Worm (Caenorhabditis elegans) whole organism, L1 larva: ENCODE data around the gene ethe-1.
A peak's percentile ranks its signal among the peaks of the same experiment; 100 is the strongest.

Experiments used
- C16A3.4 ChIP-seq: fragments of 150-350 bp; optimal IDR thresholded peaks from 2 replicates; lab custom pipeline; 2014; ENCODE audit warnings: missing biosample characterization, missing genetic modification characterization
- F16B12.6 ChIP-seq: fragments of 150-350 bp; optimal IDR thresholded peaks from 2 replicates; lab custom pipeline; 2014; ENCODE audit warnings: missing biosample characterization, missing genetic modification characterization
- ama-1 ChIP-seq: fragments of 150-350 bp; optimal IDR thresholded peaks from 2 replicates; lab custom pipeline; 2014
- blmp-1 ChIP-seq: fragments of 150-350 bp; optimal IDR thresholded peaks from 2 replicates; lab custom pipeline; 2014; ENCODE audit warnings: missing biosample characterization, missing genetic modification characterization
- ceh-82 ChIP-seq, 3 experiments: fragments of 150-350 bp in 1 of 3; sonication (generic microtip) in 2 of 3; optimal IDR thresholded peaks; 2 replicates each; lab custom pipeline; 2014 to 2017; ENCODE audit warnings: missing biosample characterization in 3 of 3, missing genetic modification characterization in 3 of 3
- ceh-88 ChIP-seq: fragments of 200-800 bp; sonication (Bioruptor generic); IDR thresholded peaks from 2 replicates; pipeline ENCODE4 v1.3.6; 2022; ENCODE audit warnings: missing genetic modification characterization, missing compliant biosample characterization
- ceh-90 ChIP-seq: sonication (generic microtip); optimal IDR thresholded peaks from 2 replicates; lab custom pipeline; 2016; ENCODE audit warnings: missing genetic modification characterization, missing compliant biosample characterization
- ces-1 ChIP-seq: fragments of 150-350 bp; optimal IDR thresholded peaks from 2 replicates; lab custom pipeline; 2014; ENCODE audit warnings: missing biosample characterization, missing genetic modification reagents, missing genetic modification characterization
- dpl-1 ChIP-seq, 3 experiments: fragments of 150-350 bp in 2 of 3; sonication (generic microtip) in 1 of 3; optimal IDR thresholded peaks; 2 replicates each; lab custom pipeline; 2014 to 2017; ENCODE audit warnings: missing biosample characterization in 3 of 3, missing genetic modification characterization in 3 of 3, missing genetic modification reagents in 3 of 3
- efl-1 ChIP-seq, 4 experiments: fragments of 150-350 bp; optimal IDR thresholded peaks in 3 of 4; peaks in 1 of 4; 1 replicate in 1 of 4; 2 replicates in 3 of 4; lab custom pipeline; 2014; ENCODE audit warnings: missing biosample characterization in 2 of 4, missing genetic modification characterization in 2 of 4, missing genetic modification reagents in 2 of 4
- elt-2 ChIP-seq: sonication (generic microtip); optimal IDR thresholded peaks from 2 replicates; lab custom pipeline; 2016; ENCODE audit warnings: missing genetic modification characterization, mild to moderate bottlenecking, inconsistent platforms, missing compliant biosample characterization, missing genetic modification reagents
- ets-5 ChIP-seq: fragments of 200-800 bp; sonication (Bioruptor generic); IDR thresholded peaks from 2 replicates; pipeline ENCODE4 v1.3.6; 2022; ENCODE audit warnings: missing genetic modification characterization, missing compliant biosample characterization
- fkh-10 ChIP-seq: sonication (generic microtip); optimal IDR thresholded peaks from 2 replicates; lab custom pipeline; 2017; ENCODE audit warnings: missing biosample characterization, missing genetic modification reagents, missing genetic modification characterization
- fkh-4 ChIP-seq: sonication (generic microtip); optimal IDR thresholded peaks from 2 replicates; lab custom pipeline; 2016; ENCODE audit warnings: missing compliant biosample characterization, missing genetic modification characterization, borderline replicate concordance
- fkh-8 ChIP-seq: sonication (generic microtip); optimal IDR thresholded peaks from 2 replicates; lab custom pipeline; 2016; ENCODE audit warnings: mild to moderate bottlenecking, missing genetic modification characterization, missing compliant biosample characterization
- grh-1 ChIP-seq: fragments of 200-800 bp; sonication (Bioruptor generic); IDR thresholded peaks from 2 replicates; pipeline ENCODE4 v1.3.6; 2022; ENCODE audit warnings: missing genetic modification reagents, missing genetic modification characterization, missing compliant biosample characterization
- hlh-17 ChIP-seq: fragments of 200-800 bp; sonication (Bioruptor generic); optimal IDR thresholded peaks from 2 replicates; lab custom pipeline; 2018; ENCODE audit warnings: missing genetic modification characterization, mild to moderate bottlenecking, missing compliant biosample characterization, moderate library complexity, borderline replicate concordance
- hlh-4 ChIP-seq: sonication (generic microtip); optimal IDR thresholded peaks from 2 replicates; lab custom pipeline; 2016; ENCODE audit warnings: mild to moderate bottlenecking, missing genetic modification characterization, missing compliant biosample characterization
- isw-1 ChIP-seq: fragments of 200-800 bp; sonication (Bioruptor generic); IDR thresholded peaks from 2 replicates; pipeline ENCODE4 v1.3.6; 2022; ENCODE audit warnings: missing genetic modification characterization, missing compliant biosample characterization
- lin-14 ChIP-seq: fragments of 200-800 bp; sonication (Bioruptor generic); optimal IDR thresholded peaks from 2 replicates; lab custom pipeline; 2018; ENCODE audit warnings: mild to moderate bottlenecking, missing genetic modification characterization, moderate library complexity, missing compliant biosample characterization
- lin-15B ChIP-seq: fragments of 150-350 bp; sonication (generic microtip); optimal IDR thresholded peaks from 3 replicates; lab custom pipeline; 2014; ENCODE audit warnings: missing biosample characterization, missing genetic modification characterization
- lin-35 ChIP-seq, 2 experiments: fragments of 150-350 bp; optimal IDR thresholded peaks; 2 replicates each; lab custom pipeline; 2014; ENCODE audit warnings: missing biosample characterization in 2 of 2, missing genetic modification characterization in 2 of 2, missing genetic modification reagents in 2 of 2
- lin-39 ChIP-seq: fragments of 150-350 bp; optimal IDR thresholded peaks from 2 replicates; lab custom pipeline; 2014; ENCODE audit warnings: missing biosample characterization, missing genetic modification reagents, missing genetic modification characterization
- lsy-2 ChIP-seq, 2 experiments: fragments of 150-350 bp; optimal IDR thresholded peaks; 2 replicates each; lab custom pipeline; 2014; ENCODE audit warnings: missing biosample characterization in 2 of 2, missing genetic modification characterization in 2 of 2
- mdl-1 ChIP-seq, 2 experiments: fragments of 150-350 bp; optimal IDR thresholded peaks; 2 replicates each; lab custom pipeline; 2014 to 2017; ENCODE audit warnings: missing biosample characterization in 2 of 2, missing genetic modification characterization in 2 of 2, inconsistent platforms in 1 of 2
- mef-2 ChIP-seq: fragments of 150-350 bp; optimal IDR thresholded peaks from 2 replicates; lab custom pipeline; 2014; ENCODE audit warnings: missing biosample characterization, missing genetic modification characterization
- nhr-11 ChIP-seq: fragments of 150-350 bp; optimal IDR thresholded peaks from 2 replicates; lab custom pipeline; 2014; ENCODE audit warnings: missing biosample characterization, missing genetic modification characterization
- nhr-12 ChIP-seq: sonication (generic microtip); optimal IDR thresholded peaks from 2 replicates; lab custom pipeline; 2017; ENCODE audit warnings: missing biosample characterization, missing genetic modification characterization
- nhr-237 ChIP-seq: fragments of 150-350 bp; optimal IDR thresholded peaks from 2 replicates; lab custom pipeline; 2014; ENCODE audit warnings: missing biosample characterization, missing genetic modification characterization
- nhr-47 ChIP-seq: sonication (generic microtip); optimal IDR thresholded peaks from 2 replicates; lab custom pipeline; 2016; ENCODE audit warnings: mild to moderate bottlenecking, missing genetic modification characterization, moderate library complexity, missing compliant biosample characterization
- nhr-71 ChIP-seq: sonication (generic microtip); optimal IDR thresholded peaks from 2 replicates; lab custom pipeline; 2016; ENCODE audit warnings: mild to moderate bottlenecking, missing genetic modification characterization, moderate library complexity, missing compliant biosample characterization
- nhr-76 ChIP-seq: sonication (generic microtip); optimal IDR thresholded peaks from 2 replicates; lab custom pipeline; 2017; ENCODE audit warnings: missing biosample characterization, missing genetic modification characterization
- nhr-77 ChIP-seq: fragments of 150-350 bp; optimal IDR thresholded peaks from 2 replicates; lab custom pipeline; 2014; ENCODE audit warnings: missing biosample characterization, missing genetic modification characterization
- nhr-85 ChIP-seq: sonication (generic microtip); peaks from one replicate; lab custom pipeline; 2016; ENCODE audit warnings: missing genetic modification characterization, inconsistent platforms, missing compliant biosample characterization
- nhr-90 ChIP-seq: sonication (generic microtip); optimal IDR thresholded peaks from 2 replicates; lab custom pipeline; 2016; ENCODE audit warnings: mild to moderate bottlenecking, missing genetic modification characterization, missing compliant biosample characterization; ENCODE audit not compliant: poor library complexity
- pag-3 ChIP-seq: sonication (generic microtip); optimal IDR thresholded peaks from 2 replicates; lab custom pipeline; 2017; ENCODE audit warnings: missing genetic modification characterization, mild to moderate bottlenecking, missing compliant biosample characterization, antibody characterized with exemption, borderline replicate concordance; ENCODE audit not compliant: insufficient read depth
- pax-3 ChIP-seq: fragments of 200-800 bp; sonication (Bioruptor generic); optimal IDR thresholded peaks from 2 replicates; lab custom pipeline; 2018; ENCODE audit warnings: mild to moderate bottlenecking, missing genetic modification characterization, moderate library complexity, missing compliant biosample characterization
- snpc-4 ChIP-seq: fragments of 150-350 bp; optimal IDR thresholded peaks from 2 replicates; lab custom pipeline; 2014; ENCODE audit warnings: missing biosample characterization, missing genetic modification characterization
- snu-23 ChIP-seq: sonication (generic microtip); optimal IDR thresholded peaks from 2 replicates; lab custom pipeline; 2016; ENCODE audit warnings: missing genetic modification characterization, missing compliant biosample characterization
- sox-4 ChIP-seq: sonication (generic microtip); optimal IDR thresholded peaks from 2 replicates; lab custom pipeline; 2016; ENCODE audit warnings: missing genetic modification characterization, missing compliant biosample characterization
- sptf-1 ChIP-seq: fragments of 150-350 bp; optimal IDR thresholded peaks from 2 replicates; lab custom pipeline; 2014; ENCODE audit warnings: missing biosample characterization, missing genetic modification characterization
- swsn-7 ChIP-seq: sonication (generic microtip); optimal IDR thresholded peaks from 2 replicates; lab custom pipeline; 2016; ENCODE audit warnings: missing genetic modification characterization, missing compliant biosample characterization
- tbx-2 ChIP-seq: sonication (generic microtip); optimal IDR thresholded peaks from 2 replicates; lab custom pipeline; 2016; ENCODE audit warnings: missing genetic modification characterization, missing compliant biosample characterization
- tlp-1 ChIP-seq: fragments of 150-350 bp; optimal IDR thresholded peaks from 2 replicates; lab custom pipeline; 2014; ENCODE audit warnings: missing biosample characterization, missing genetic modification characterization
- unc-130 ChIP-seq: fragments of 150-350 bp; optimal IDR thresholded peaks from 2 replicates; lab custom pipeline; 2017; ENCODE audit warnings: missing biosample characterization, missing genetic modification characterization, inconsistent platforms
- unc-30 ChIP-seq: sonication (generic microtip); optimal IDR thresholded peaks from 2 replicates; lab custom pipeline; 2017; ENCODE audit warnings: missing biosample characterization, missing genetic modification characterization
- unc-62 ChIP-seq: fragments of 150-350 bp; optimal IDR thresholded peaks from 2 replicates; lab custom pipeline; 2014; ENCODE audit warnings: missing biosample characterization, missing genetic modification reagents, missing genetic modification characterization
- unc-86 ChIP-seq: sonication (generic microtip); optimal IDR thresholded peaks from 2 replicates; lab custom pipeline; 2016; ENCODE audit warnings: missing genetic modification characterization, missing compliant biosample characterization
- vab-15 ChIP-seq: sonication (generic microtip); optimal IDR thresholded peaks from 2 replicates; lab custom pipeline; 2017; ENCODE audit warnings: missing genotype, mild to moderate bottlenecking, missing genetic modification characterization, missing compliant biosample characterization
- xbp-1 ChIP-seq: sonication (generic microtip); optimal IDR thresholded peaks from 2 replicates; lab custom pipeline; 2016; ENCODE audit warnings: missing genetic modification characterization, missing compliant biosample characterization
- zip-4 ChIP-seq: fragments of 200-800 bp; sonication (Bioruptor generic); optimal IDR thresholded peaks from 2 replicates; lab custom pipeline; 2018; ENCODE audit warnings: mild to moderate bottlenecking, missing genetic modification characterization, moderate library complexity, missing compliant biosample characterization
- ztf-11 ChIP-seq, 2 experiments: sonication (generic microtip); optimal IDR thresholded peaks; 2 replicates each; lab custom pipeline; 2016 to 2017; ENCODE audit warnings: missing genetic modification characterization in 2 of 2, missing biosample characterization in 1 of 2, missing compliant biosample characterization in 1 of 2

Gene ethe-1

ce11 chrIV:9524849-9525460 is 16.4 kb upstream of the ethe-1 start, which contains the start of gene ndua-5:
Gene ndua-5, minus strand, starts transcription at chrIV:9524899.
- peak; percentile 41 for TF ChIP-seq C16A3.4
- TF ChIP-seq isw-1 (GFP tag; lab: Robert Waterston, UW), result peak; percentile 23; the same call in 1 of the 2 replicates
- TF ChIP-seq mef-2 (tag; lab: Kevin White, UChicago), result no peak
- peak; percentile 66 for TF ChIP-seq lin-15B (tag; lab: Kevin White, UChicago)
- TF ChIP-seq ceh-90 (tag; lab: Kevin White, UChicago), result no peak
- TF ChIP-seq sox-4, result no peak
- TF ChIP-seq unc-30 (tag; lab: Kevin White, UChicago), result no peak
- TF ChIP-seq ceh-88 (GFP tag; lab: Robert Waterston, UW), result no peak
- no peak for TF ChIP-seq tlp-1 (tag; lab: Kevin White, UChicago)
- TF ChIP-seq lin-35 (GFP tag; optimal IDR thresholded peaks at IDR 0.05; lab: Kevin White, UChicago), result peak; percentile 91 to 93
- no peak for TF ChIP-seq lin-39 (tag; lab: Kevin White, UChicago)
- TF ChIP-seq blmp-1 (tag; lab: Kevin White, UChicago), result peak; percentile 61
- no peak for TF ChIP-seq mdl-1 (tag; optimal IDR thresholded peaks at IDR 0.05; lab: Kevin White, UChicago)
- TF ChIP-seq elt-2 (tag; lab: Kevin White, UChicago), result no peak
- TF ChIP-seq snu-23 (GFP tag; lab: Kevin White, UChicago), result peak; percentile 65
- TF ChIP-seq nhr-77, result no peak
- no peak for TF ChIP-seq ets-5
- TF ChIP-seq nhr-90, result peak; percentile 42
- TF ChIP-seq lsy-2 (tag; optimal IDR thresholded peaks at IDR 0.05; lab: Kevin White, UChicago), result peak; percentile 28 to 72
- TF ChIP-seq unc-86, result peak; percentile 31
- TF ChIP-seq nhr-12 (tag; lab: Kevin White, UChicago), result no peak
- TF ChIP-seq snpc-4 (tag; lab: Kevin White, UChicago), result peak; percentile 49
- TF ChIP-seq pag-3 (tag; lab: Kevin White, UChicago), result no peak
- no peak for TF ChIP-seq fkh-4 (tag; lab: Kevin White, UChicago)
- TF ChIP-seq ceh-82 (tag; optimal IDR thresholded peaks at IDR 0.05; lab: Kevin White, UChicago), result peak; percentile 0 to 51 (median 9)
- no peak for TF ChIP-seq ama-1 (lab: Kevin White, UChicago)
- peak; percentile 49 for TF ChIP-seq lin-14 (GFP tag; lab: Kevin White, UChicago)
- TF ChIP-seq F16B12.6, result no peak
- peak; percentile 63 for TF ChIP-seq tbx-2 (tag; lab: Kevin White, UChicago)
- peak; percentile 86 to 92 (median 88) for TF ChIP-seq dpl-1 (GFP tag; optimal IDR thresholded peaks at IDR 0.05; lab: Kevin White, UChicago)
- TF ChIP-seq unc-62 (GFP tag; lab: Kevin White, UChicago), result no peak
- TF ChIP-seq fkh-10 (GFP tag; lab: Kevin White, UChicago), result no peak
- TF ChIP-seq swsn-7 (tag; lab: Kevin White, UChicago), result peak; percentile 64
- TF ChIP-seq ztf-11 (tag; optimal IDR thresholded peaks at IDR 0.05; lab: Kevin White, UChicago), result no peak
- no peak for TF ChIP-seq pax-3 (tag; lab: Kevin White, UChicago)
- TF ChIP-seq vab-15 (tag; lab: Kevin White, UChicago), result no peak
- peak; percentile 15 for TF ChIP-seq fkh-8
- TF ChIP-seq nhr-47 (tag; lab: Kevin White, UChicago), result peak; percentile 74
- no peak for TF ChIP-seq hlh-4 (tag; lab: Kevin White, UChicago)
- TF ChIP-seq sptf-1 (tag; lab: Kevin White, UChicago), result no peak
- TF ChIP-seq ces-1 (GFP tag; lab: Kevin White, UChicago), result no peak
- TF ChIP-seq hlh-17, result no peak
- peak; percentile 79 for TF ChIP-seq nhr-71 (tag; lab: Kevin White, UChicago)
- no peak for TF ChIP-seq nhr-76 (tag; lab: Kevin White, UChicago)
- no peak for TF ChIP-seq zip-4 (GFP tag; lab: Kevin White, UChicago)
- peak; percentile 89 for TF ChIP-seq nhr-85 (tag; lab: Kevin White, UChicago)
- no peak for TF ChIP-seq nhr-11 (tag; lab: Kevin White, UChicago)
- peak; percentile 90 to 92 for TF ChIP-seq efl-1 (optimal IDR thresholded peaks at IDR 0.05; lab: Kevin White, UChicago)
- peak; percentile 91 to 98 for TF ChIP-seq efl-1 (GFP tag; optimal IDR thresholded peaks at IDR 0.05 in 1 of 2; lab: Kevin White, UChicago)
- no peak for TF ChIP-seq unc-130 (tag; lab: Kevin White, UChicago)
- peak; percentile 72 for TF ChIP-seq xbp-1 (tag; lab: Kevin White, UChicago)
- TF ChIP-seq nhr-237 (tag; lab: Kevin White, UChicago), result no peak
- no peak for TF ChIP-seq grh-1 (GFP tag; lab: Robert Waterston, UW)
